Worm (Caenorhabditis elegans) whole organism, L3 larva: ENCODE results near the gene mvb-12.

Source experiments
- aly-2 ChIP-seq: fragments of 150-350 bp; optimal IDR thresholded peaks from 2 replicates; lab custom pipeline; 2014; ENCODE audit warnings: missing biosample characterization, missing genetic modification characterization
- egl-27 ChIP-seq: sonication (generic microtip); optimal IDR thresholded peaks from 4 replicates; lab custom pipeline; 2017; ENCODE audit warnings: missing biosample characterization, missing genetic modification reagents, missing genetic modification characterization
- nhr-11 ChIP-seq: fragments of 150-350 bp; optimal IDR thresholded peaks from 2 replicates; lab custom pipeline; 2014; ENCODE audit warnings: missing biosample characterization, missing genetic modification characterization
- nhr-25 ChIP-seq: sonication (generic microtip); optimal IDR thresholded peaks from 2 replicates; lab custom pipeline; 2017; ENCODE audit warnings: missing biosample characterization, missing genetic modification characterization
- nhr-76 ChIP-seq: fragments of 150-350 bp; sonication (generic microtip); optimal IDR thresholded peaks from 5 replicates; lab custom pipeline; 2014; ENCODE audit warnings: missing biosample characterization, missing genetic modification characterization
- nhr-77 ChIP-seq: fragments of 150-350 bp; optimal IDR thresholded peaks from 2 replicates; lab custom pipeline; 2014; ENCODE audit warnings: missing biosample characterization, missing genetic modification characterization
- pha-4 ChIP-seq: fragments of 150-350 bp; optimal IDR thresholded peaks from 2 replicates; lab custom pipeline; 2014; ENCODE audit warnings: missing biosample characterization, missing genetic modification reagents, missing genetic modification characterization
- snpc-4 ChIP-seq: fragments of 150-350 bp; optimal IDR thresholded peaks from 2 replicates; lab custom pipeline; 2014; ENCODE audit warnings: missing biosample characterization, missing genetic modification characterization
- unc-62 ChIP-seq: fragments of 150-350 bp; sonication (generic microtip); optimal IDR thresholded peaks from 4 replicates; lab custom pipeline; 2014; ENCODE audit warnings: missing biosample characterization, missing genetic modification reagents, missing genetic modification characterization
- ztf-4 ChIP-seq: fragments of 150-350 bp; optimal IDR thresholded peaks from 2 replicates; lab custom pipeline; 2014; ENCODE audit warnings: missing biosample characterization, missing genetic modification characterization

DNA sequence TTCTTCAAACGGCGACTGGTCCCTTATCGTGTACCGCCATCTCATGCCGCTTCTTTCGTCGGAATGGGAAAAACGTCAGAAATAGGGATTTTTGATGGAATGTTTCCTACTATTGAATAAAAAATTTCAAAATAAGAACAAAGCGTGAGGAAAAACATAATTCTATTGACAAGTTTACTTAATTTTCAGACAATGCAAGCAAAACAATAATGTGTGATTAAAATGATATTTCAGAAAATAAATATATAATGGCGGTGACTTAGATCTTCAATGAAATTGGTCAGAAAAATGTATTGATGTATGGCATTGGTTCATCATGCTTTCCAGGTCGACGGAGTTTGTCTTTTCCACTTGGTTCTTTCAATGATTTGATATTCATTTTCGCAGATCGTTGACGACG lies 35.6 kb upstream of the mvb-12 start, which contains the start of gene ntp-1:
- no peak for TF ChIP-seq unc-62
- no peak for TF ChIP-seq nhr-25 (tag; lab: Kevin White, UChicago)
- TF ChIP-seq nhr-77 = no peak
- TF ChIP-seq snpc-4 = no peak
- no peak for TF ChIP-seq pha-4 (tag; lab: Kevin White, UChicago)
- no peak for TF ChIP-seq egl-27 (tag; lab: Kevin White, UChicago)
- no peak for TF ChIP-seq aly-2 (tag; lab: Kevin White, UChicago)
- TF ChIP-seq ztf-4 (tag; lab: Kevin White, UChicago) = no peak
- no peak for TF ChIP-seq nhr-76 (tag; lab: Kevin White, UChicago)
- no peak for TF ChIP-seq nhr-11 (tag; lab: Kevin White, UChicago)
